Worm (Caenorhabditis elegans) whole organism, L1 larva: Measurements from ENCODE around the gene F58F12.4.

Source experiments
- C04F5.9 ChIP-seq: sonication (generic microtip); optimal IDR thresholded peaks from 2 replicates; lab custom pipeline; 2016; ENCODE audit warnings: missing genetic modification characterization, missing compliant biosample characterization
- C16A3.4 ChIP-seq: fragments of 150-350 bp; optimal IDR thresholded peaks from 2 replicates; lab custom pipeline; 2014; ENCODE audit warnings: missing biosample characterization, missing genetic modification characterization
- F16B12.6 ChIP-seq: fragments of 150-350 bp; optimal IDR thresholded peaks from 2 replicates; lab custom pipeline; 2014; ENCODE audit warnings: missing biosample characterization, missing genetic modification characterization
- aha-1 ChIP-seq: fragments of 150-350 bp; optimal IDR thresholded peaks from 2 replicates; lab custom pipeline; 2014; ENCODE audit warnings: missing biosample characterization, missing genetic modification characterization
- alr-1 ChIP-seq: fragments of 200-800 bp; sonication (Bioruptor generic); optimal IDR thresholded peaks from 2 replicates; lab custom pipeline; 2018; ENCODE audit warnings: borderline replicate concordance, mild to moderate bottlenecking, missing genetic modification characterization, missing compliant biosample characterization
- aly-2 ChIP-seq: fragments of 150-350 bp; optimal IDR thresholded peaks from 2 replicates; lab custom pipeline; 2014; ENCODE audit warnings: missing biosample characterization, missing genetic modification characterization
- ama-1 ChIP-seq: fragments of 150-350 bp; optimal IDR thresholded peaks from 2 replicates; lab custom pipeline; 2014
- blmp-1 ChIP-seq: fragments of 150-350 bp; optimal IDR thresholded peaks from 2 replicates; lab custom pipeline; 2014; ENCODE audit warnings: missing biosample characterization, missing genetic modification characterization
- ceh-63 ChIP-seq: fragments of 200-800 bp; sonication (Bioruptor generic); optimal IDR thresholded peaks from 2 replicates; lab custom pipeline; 2018; ENCODE audit warnings: mild to moderate bottlenecking, missing genetic modification characterization, missing compliant biosample characterization
- ceh-8 ChIP-seq: fragments of 200-800 bp; sonication (Bioruptor generic); optimal IDR thresholded peaks from 2 replicates; lab custom pipeline; 2018; ENCODE audit warnings: mild to moderate bottlenecking, missing genetic modification characterization, moderate library complexity, missing compliant biosample characterization
- ceh-82 ChIP-seq, 3 experiments: fragments of 150-350 bp in 1 of 3; sonication (generic microtip) in 2 of 3; optimal IDR thresholded peaks; 2 replicates each; lab custom pipeline; 2014 to 2017; ENCODE audit warnings: missing biosample characterization in 3 of 3, missing genetic modification characterization in 3 of 3
- ceh-88 ChIP-seq: fragments of 200-800 bp; sonication (Bioruptor generic); IDR thresholded peaks from 2 replicates; pipeline ENCODE4 v1.3.6; 2022; ENCODE audit warnings: missing genetic modification characterization, missing compliant biosample characterization
- dsc-1 ChIP-seq: sonication (generic microtip); optimal IDR thresholded peaks from 2 replicates; lab custom pipeline; 2016; ENCODE audit warnings: mild to moderate bottlenecking, missing genetic modification characterization, missing compliant biosample characterization
- efl-1 ChIP-seq, 4 experiments: fragments of 150-350 bp; optimal IDR thresholded peaks in 3 of 4; peaks in 1 of 4; 1 replicate in 1 of 4; 2 replicates in 3 of 4; lab custom pipeline; 2014; ENCODE audit warnings: missing biosample characterization in 2 of 4, missing genetic modification characterization in 2 of 4, missing genetic modification reagents in 2 of 4
- efl-3 ChIP-seq: fragments of 200-800 bp; sonication (Bioruptor generic); optimal IDR thresholded peaks from 2 replicates; lab custom pipeline; 2018; ENCODE audit warnings: mild to moderate bottlenecking, missing genetic modification characterization, missing compliant biosample characterization
- elt-2 ChIP-seq: sonication (generic microtip); optimal IDR thresholded peaks from 2 replicates; lab custom pipeline; 2016; ENCODE audit warnings: missing genetic modification characterization, mild to moderate bottlenecking, inconsistent platforms, missing compliant biosample characterization, missing genetic modification reagents
- elt-3 ChIP-seq, 6 experiments: fragments of 150-350 bp in 1 of 6; sonication (generic microtip); optimal IDR thresholded peaks; 2 replicates each; lab custom pipeline; 2017 to 2018; ENCODE audit warnings: missing biosample characterization in 6 of 6, missing genetic modification characterization in 6 of 6, inconsistent platforms in 1 of 6
- fkh-8 ChIP-seq: sonication (generic microtip); optimal IDR thresholded peaks from 2 replicates; lab custom pipeline; 2016; ENCODE audit warnings: mild to moderate bottlenecking, missing genetic modification characterization, missing compliant biosample characterization
- grh-1 ChIP-seq: fragments of 200-800 bp; sonication (Bioruptor generic); IDR thresholded peaks from 2 replicates; pipeline ENCODE4 v1.3.6; 2022; ENCODE audit warnings: missing genetic modification reagents, missing genetic modification characterization, missing compliant biosample characterization
- hlh-17 ChIP-seq: fragments of 200-800 bp; sonication (Bioruptor generic); optimal IDR thresholded peaks from 2 replicates; lab custom pipeline; 2018; ENCODE audit warnings: missing genetic modification characterization, mild to moderate bottlenecking, missing compliant biosample characterization, moderate library complexity, borderline replicate concordance
- hpl-2 ChIP-seq: fragments of 150-350 bp; optimal IDR thresholded peaks from 2 replicates; lab custom pipeline; 2014; ENCODE audit warnings: missing biosample characterization, missing genetic modification reagents, missing genetic modification characterization
- irx-1 ChIP-seq: sonication (generic microtip); optimal IDR thresholded peaks from 2 replicates; lab custom pipeline; 2016; ENCODE audit warnings: missing genetic modification characterization, missing compliant biosample characterization
- lin-14 ChIP-seq: fragments of 200-800 bp; sonication (Bioruptor generic); optimal IDR thresholded peaks from 2 replicates; lab custom pipeline; 2018; ENCODE audit warnings: mild to moderate bottlenecking, missing genetic modification characterization, moderate library complexity, missing compliant biosample characterization
- lin-15B ChIP-seq: fragments of 150-350 bp; sonication (generic microtip); optimal IDR thresholded peaks from 3 replicates; lab custom pipeline; 2014; ENCODE audit warnings: missing biosample characterization, missing genetic modification characterization
- lin-35 ChIP-seq, 2 experiments: fragments of 150-350 bp; optimal IDR thresholded peaks; 2 replicates each; lab custom pipeline; 2014; ENCODE audit warnings: missing biosample characterization in 2 of 2, missing genetic modification characterization in 2 of 2, missing genetic modification reagents in 2 of 2
- lsy-2 ChIP-seq, 2 experiments: fragments of 150-350 bp; optimal IDR thresholded peaks; 2 replicates each; lab custom pipeline; 2014; ENCODE audit warnings: missing biosample characterization in 2 of 2, missing genetic modification characterization in 2 of 2
- mab-9 ChIP-seq: fragments of 200-800 bp; sonication (Bioruptor generic); IDR thresholded peaks from 2 replicates; pipeline ENCODE4 v1.3.6; 2022; ENCODE audit warnings: missing genetic modification reagents, missing genetic modification characterization, missing compliant biosample characterization
- mdl-1 ChIP-seq, 2 experiments: fragments of 150-350 bp; optimal IDR thresholded peaks; 2 replicates each; lab custom pipeline; 2014 to 2017; ENCODE audit warnings: missing biosample characterization in 2 of 2, missing genetic modification characterization in 2 of 2, inconsistent platforms in 1 of 2
- nhr-11 ChIP-seq: fragments of 150-350 bp; optimal IDR thresholded peaks from 2 replicates; lab custom pipeline; 2014; ENCODE audit warnings: missing biosample characterization, missing genetic modification characterization
- nhr-12 ChIP-seq: sonication (generic microtip); optimal IDR thresholded peaks from 2 replicates; lab custom pipeline; 2017; ENCODE audit warnings: missing biosample characterization, missing genetic modification characterization
- nhr-19 ChIP-seq: fragments of 200-800 bp; sonication (Bioruptor generic); conservative IDR thresholded peaks from 2 replicates; pipeline ENCODE4 v1.3.6; 2022; ENCODE audit warnings: missing genetic modification characterization, missing compliant biosample characterization
- nhr-20 ChIP-seq: sonication (generic microtip); optimal IDR thresholded peaks from 2 replicates; lab custom pipeline; 2016; ENCODE audit warnings: mild to moderate bottlenecking, missing genetic modification characterization, missing compliant biosample characterization
- nhr-28 ChIP-seq: fragments of 150-350 bp; optimal IDR thresholded peaks from 2 replicates; lab custom pipeline; 2014; ENCODE audit warnings: missing biosample characterization, missing genetic modification characterization
- nhr-47 ChIP-seq: sonication (generic microtip); optimal IDR thresholded peaks from 2 replicates; lab custom pipeline; 2016; ENCODE audit warnings: mild to moderate bottlenecking, missing genetic modification characterization, moderate library complexity, missing compliant biosample characterization
- nhr-71 ChIP-seq: sonication (generic microtip); optimal IDR thresholded peaks from 2 replicates; lab custom pipeline; 2016; ENCODE audit warnings: mild to moderate bottlenecking, missing genetic modification characterization, moderate library complexity, missing compliant biosample characterization
- nhr-76 ChIP-seq: sonication (generic microtip); optimal IDR thresholded peaks from 2 replicates; lab custom pipeline; 2017; ENCODE audit warnings: missing biosample characterization, missing genetic modification characterization
- nhr-77 ChIP-seq: fragments of 150-350 bp; optimal IDR thresholded peaks from 2 replicates; lab custom pipeline; 2014; ENCODE audit warnings: missing biosample characterization, missing genetic modification characterization
- nhr-85 ChIP-seq: sonication (generic microtip); peaks from one replicate; lab custom pipeline; 2016; ENCODE audit warnings: missing genetic modification characterization, inconsistent platforms, missing compliant biosample characterization
- pax-3 ChIP-seq: fragments of 200-800 bp; sonication (Bioruptor generic); optimal IDR thresholded peaks from 2 replicates; lab custom pipeline; 2018; ENCODE audit warnings: mild to moderate bottlenecking, missing genetic modification characterization, moderate library complexity, missing compliant biosample characterization
- skn-1 ChIP-seq: fragments of 150-350 bp; optimal IDR thresholded peaks from 2 replicates; lab custom pipeline; 2014; ENCODE audit warnings: missing biosample characterization, missing genetic modification characterization
- snu-23 ChIP-seq: sonication (generic microtip); optimal IDR thresholded peaks from 2 replicates; lab custom pipeline; 2016; ENCODE audit warnings: missing genetic modification characterization, missing compliant biosample characterization
- sup-37 ChIP-seq: fragments of 200-800 bp; sonication (Bioruptor generic); optimal IDR thresholded peaks from 2 replicates; lab custom pipeline; 2018; ENCODE audit warnings: mild to moderate bottlenecking, missing genetic modification characterization, missing compliant biosample characterization
- swsn-7 ChIP-seq: sonication (generic microtip); optimal IDR thresholded peaks from 2 replicates; lab custom pipeline; 2016; ENCODE audit warnings: missing genetic modification characterization, missing compliant biosample characterization
- tbx-2 ChIP-seq: sonication (generic microtip); optimal IDR thresholded peaks from 2 replicates; lab custom pipeline; 2016; ENCODE audit warnings: missing genetic modification characterization, missing compliant biosample characterization
- unc-130 ChIP-seq: fragments of 150-350 bp; optimal IDR thresholded peaks from 2 replicates; lab custom pipeline; 2017; ENCODE audit warnings: missing biosample characterization, missing genetic modification characterization, inconsistent platforms
- unc-86 ChIP-seq: sonication (generic microtip); optimal IDR thresholded peaks from 2 replicates; lab custom pipeline; 2016; ENCODE audit warnings: missing genetic modification characterization, missing compliant biosample characterization
- vab-15 ChIP-seq: sonication (generic microtip); optimal IDR thresholded peaks from 2 replicates; lab custom pipeline; 2017; ENCODE audit warnings: missing genotype, mild to moderate bottlenecking, missing genetic modification characterization, missing compliant biosample characterization
- zip-4 ChIP-seq: fragments of 200-800 bp; sonication (Bioruptor generic); optimal IDR thresholded peaks from 2 replicates; lab custom pipeline; 2018; ENCODE audit warnings: mild to moderate bottlenecking, missing genetic modification characterization, moderate library complexity, missing compliant biosample characterization
- ztf-11 ChIP-seq, 2 experiments: sonication (generic microtip); optimal IDR thresholded peaks; 2 replicates each; lab custom pipeline; 2016 to 2017; ENCODE audit warnings: missing genetic modification characterization in 2 of 2, missing biosample characterization in 1 of 2, missing compliant biosample characterization in 1 of 2

F58F12.4 gene

DNA sequence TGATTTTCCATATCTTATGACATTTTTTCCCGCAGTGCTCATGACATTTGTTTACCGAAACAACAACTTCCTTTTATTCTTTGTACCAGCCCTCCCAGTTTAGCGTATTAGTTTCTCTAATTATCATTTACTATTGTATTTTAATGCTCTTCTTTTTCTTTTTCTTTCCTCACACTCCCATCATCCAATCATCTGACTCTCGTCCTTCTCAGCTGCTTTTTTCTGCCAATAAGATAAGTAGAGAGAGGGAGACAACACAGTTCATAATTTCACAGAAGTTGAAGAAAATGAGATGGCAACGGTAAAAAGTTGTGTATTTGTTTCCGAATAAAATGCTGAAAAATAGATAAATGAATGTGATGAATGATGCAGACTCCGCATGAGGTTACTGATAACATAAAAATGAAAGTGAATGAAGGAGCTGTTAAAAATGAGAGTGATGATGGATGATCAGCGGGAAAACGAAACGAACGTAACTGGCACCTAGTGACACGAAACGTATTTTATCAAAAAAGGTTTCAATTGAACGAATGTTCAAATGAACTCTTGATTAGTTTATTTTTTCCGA is 9.1 kb upstream of the F58F12.4 start (continued):
- TF ChIP-seq aly-2 (tag; lab: Kevin White, UChicago) (no peak), lin-35 (GFP tag; optimal IDR thresholded peaks at IDR 0.05; lab: Kevin White, UChicago) (peak in 1 of 2 experiments; percentile 56), ceh-88 (GFP tag; lab: Robert Waterston, UW) (no peak), irx-1 (tag; lab: Kevin White, UChicago) (no peak), ceh-8 (GFP tag; lab: Kevin White, UChicago) (no peak), nhr-76 (no peak), vab-15 (tag; lab: Kevin White, UChicago) (no peak), nhr-20 (peak; percentile 0), hpl-2 (no peak), fkh-8 (tag; lab: Kevin White, UChicago) (no peak), lin-15B (tag; lab: Kevin White, UChicago) (no peak), sup-37 (GFP tag; lab: Kevin White, UChicago) (no peak), grh-1 (no peak), ceh-82 (tag; optimal IDR thresholded peaks at IDR 0.05; lab: Kevin White, UChicago) (no peak), zip-4 (GFP tag; lab: Kevin White, UChicago) (no peak), nhr-12 (tag; lab: Kevin White, UChicago) (no peak), elt-2 (tag; lab: Kevin White, UChicago) (peak; percentile 52), unc-130 (no peak), efl-1 (optimal IDR thresholded peaks at IDR 0.05; lab: Kevin White, UChicago) (no peak), efl-1 (GFP tag; optimal IDR thresholded peaks at IDR 0.05 in 1 of 2; lab: Kevin White, UChicago) (peak in 1 of 2 experiments; percentile 29)

ce11 chrII:6379038-6379563 is 7.5 kb upstream of the F58F12.4 start:
- TF ChIP-seq swsn-7 (no peak), unc-86 (tag; lab: Kevin White, UChicago) (no peak), C04F5.9 (tag; lab: Kevin White, UChicago) (no peak), grh-1 (no peak), blmp-1 (peak; percentile 73), hlh-17 (GFP tag; lab: Kevin White, UChicago) (no peak), nhr-11 (tag; lab: Kevin White, UChicago) (no peak), mdl-1 (tag; optimal IDR thresholded peaks at IDR 0.05; lab: Kevin White, UChicago) (no peak), elt-2 (tag; lab: Kevin White, UChicago) (no peak), snu-23 (GFP tag; lab: Kevin White, UChicago) (peak; percentile 27), nhr-85 (peak; percentile 75), skn-1 (tag; lab: Kevin White, UChicago) (no peak), nhr-71 (tag; lab: Kevin White, UChicago) (peak; percentile 54), aha-1 (tag; lab: Kevin White, UChicago) (no peak), hpl-2 (no peak), alr-1 (tag; lab: Kevin White, UChicago) (no peak), ceh-82 (tag; optimal IDR thresholded peaks at IDR 0.05; lab: Kevin White, UChicago) (no peak), ztf-11 (tag; optimal IDR thresholded peaks at IDR 0.05; lab: Kevin White, UChicago) (no peak), ceh-63 (GFP tag; lab: Kevin White, UChicago) (no peak), elt-3 (tag; optimal IDR thresholded peaks at IDR 0.05; lab: Kevin White, UChicago) (peak in 4 of 6 experiments; percentile 22 to 62 (median 44)), pax-3 (tag; lab: Kevin White, UChicago) (no peak), lsy-2 (tag; optimal IDR thresholded peaks at IDR 0.05; lab: Kevin White, UChicago) (no peak), tbx-2 (tag; lab: Kevin White, UChicago) (peak; percentile 5), nhr-28 (tag; lab: Kevin White, UChicago) (no peak), nhr-12 (tag; lab: Kevin White, UChicago) (no peak), mab-9 (GFP tag; lab: Robert Waterston, UW) (no peak), irx-1 (tag; lab: Kevin White, UChicago) (no peak), nhr-20 (peak; percentile 36), ama-1 (lab: Kevin White, UChicago) (no peak), nhr-19 (GFP tag; lab: Robert Waterston, UW) (no peak), unc-130 (no peak), lin-14 (GFP tag; lab: Kevin White, UChicago) (no peak), efl-3 (no peak), F16B12.6 (tag; lab: Kevin White, UChicago) (no peak), nhr-47 (tag; lab: Kevin White, UChicago) (no peak), ceh-8 (GFP tag; lab: Kevin White, UChicago) (no peak), nhr-77 (tag; lab: Kevin White, UChicago) (no peak), C16A3.4 (tag; lab: Kevin White, UChicago) (no peak), dsc-1 (tag; lab: Kevin White, UChicago) (no peak)
